Worm (Caenorhabditis elegans) whole organism, mixed stage, embryonic: Measurements from ENCODE around the gene sra-13.

Experiments used
- blmp-1 ChIP-seq: fragments of 150-350 bp; optimal IDR thresholded peaks from 2 replicates; lab custom pipeline; 2014; ENCODE audit warnings: missing biosample characterization, missing genetic modification characterization
- ceh-39 ChIP-seq: fragments of 150-350 bp; optimal IDR thresholded peaks from 2 replicates; lab custom pipeline; 2014; ENCODE audit warnings: missing biosample characterization, missing genetic modification characterization
- elt-3 ChIP-seq: fragments of 150-350 bp; optimal IDR thresholded peaks from 2 replicates; lab custom pipeline; 2014; ENCODE audit warnings: missing biosample characterization, missing genetic modification characterization
- lin-13 ChIP-seq: fragments of 150-350 bp; optimal IDR thresholded peaks from 2 replicates; lab custom pipeline; 2014; ENCODE audit warnings: missing biosample characterization, missing genetic modification characterization
- nhr-12 ChIP-seq: fragments of 150-350 bp; optimal IDR thresholded peaks from 2 replicates; lab custom pipeline; 2014; ENCODE audit warnings: missing biosample characterization, missing genetic modification characterization
- nhr-237 ChIP-seq: fragments of 150-350 bp; optimal IDR thresholded peaks from 2 replicates; lab custom pipeline; 2014; ENCODE audit warnings: missing biosample characterization, missing genetic modification characterization
- nhr-76 ChIP-seq: sonication (generic microtip); optimal IDR thresholded peaks from 2 replicates; lab custom pipeline; 2017; ENCODE audit warnings: missing biosample characterization, missing genetic modification characterization
- pha-4 ChIP-seq: fragments of 150-350 bp; optimal IDR thresholded peaks from 2 replicates; lab custom pipeline; 2018; ENCODE audit warnings: missing biosample characterization, missing genetic modification reagents, missing genetic modification characterization
- sptf-1 ChIP-seq: sonication (generic microtip); optimal IDR thresholded peaks from 2 replicates; lab custom pipeline; 2017; ENCODE audit warnings: mild to moderate bottlenecking, missing genetic modification characterization, moderate library complexity, missing compliant biosample characterization
- unc-120 ChIP-seq: sonication (generic microtip); optimal IDR thresholded peaks from 2 replicates; lab custom pipeline; 2017; ENCODE audit warnings: missing genetic modification characterization, missing compliant biosample characterization; ENCODE audit not compliant: poor library complexity, severe bottlenecking
- unc-39 ChIP-seq: fragments of 150-350 bp; optimal IDR thresholded peaks from 2 replicates; lab custom pipeline; 2014; ENCODE audit warnings: missing biosample characterization, missing genetic modification characterization
- unc-62 ChIP-seq: fragments of 150-350 bp; optimal IDR thresholded peaks from 2 replicates; lab custom pipeline; 2014; ENCODE audit warnings: missing biosample characterization, missing genetic modification reagents, missing genetic modification characterization
- ztf-11 ChIP-seq: fragments of 150-350 bp; optimal IDR thresholded peaks from 2 replicates; lab custom pipeline; 2014; ENCODE audit warnings: missing biosample characterization, missing genetic modification characterization

- TF ChIP-seq pha-4 (tag; lab: Kevin White, UChicago) (no peak), nhr-76 (tag; lab: Kevin White, UChicago) (no peak), unc-39 (tag; lab: Kevin White, UChicago) (no peak), unc-62 (GFP tag; lab: Kevin White, UChicago) (no peak), ztf-11 (no peak), elt-3 (tag; lab: Kevin White, UChicago) (no peak), ceh-39 (tag; lab: Kevin White, UChicago) (no peak), nhr-237 (tag; lab: Kevin White, UChicago) (no peak), unc-120 (no peak), nhr-12 (tag; lab: Kevin White, UChicago) (no peak), blmp-1 (no peak), sptf-1 (tag; lab: Kevin White, UChicago) (no peak), lin-13 (tag; lab: Kevin White, UChicago) (no peak)
These were observed 19.4 kb upstream of the sra-13 start, which contains the start of gene drd-1 for ce11 chrII:8388001-8388513.
